Fruit fly (Drosophila melanogaster) Kc167 (cell line): ENCODE results near the gene niki.

Experiments
- Myc ChIP-seq: fragments of >200 bp; optimal IDR thresholded peaks from 2 replicates; lab custom pipeline; 2017; ENCODE audit warnings: missing external identifiers
- Sin3A ChIP-seq: fragments of >200 bp; optimal IDR thresholded peaks from 2 replicates; lab custom pipeline; 2018; ENCODE audit warnings: missing external identifiers
- h ChIP-seq: fragments of >200 bp; optimal IDR thresholded peaks from 3 replicates; lab custom pipeline; 2018; ENCODE audit warnings: missing external identifiers
- insv ChIP-seq: fragments of >200 bp; optimal IDR thresholded peaks from 3 replicates; lab custom pipeline; 2018; ENCODE audit warnings: missing external identifiers
- psq ChIP-seq: fragments of >200 bp; optimal IDR thresholded peaks from 2 replicates; lab custom pipeline; 2017; ENCODE audit warnings: missing external identifiers
- ttk ChIP-seq: sonication (Bioruptor generic); optimal IDR thresholded peaks from 2 replicates; lab custom pipeline; 2017; ENCODE audit warnings: missing external identifiers

niki gene

dm6 chr3R:24813637-24814301 lies 11.7 kb downstream of the niki start, which contains the start of the genes lili and CG34150:
lili (minus strand) TSS chr3R:24814012.
CG34150 (plus strand) TSS chr3R:24814262.
- no peak for TF ChIP-seq Myc (lab: Kevin White, UChicago)
- TF ChIP-seq h (lab: Kevin White, UChicago): no peak
- TF ChIP-seq psq: no peak
- TF ChIP-seq Sin3A (lab: Kevin White, UChicago): no peak
- no peak for TF ChIP-seq ttk
- TF ChIP-seq insv (lab: Kevin White, UChicago): no peak

DNA sequence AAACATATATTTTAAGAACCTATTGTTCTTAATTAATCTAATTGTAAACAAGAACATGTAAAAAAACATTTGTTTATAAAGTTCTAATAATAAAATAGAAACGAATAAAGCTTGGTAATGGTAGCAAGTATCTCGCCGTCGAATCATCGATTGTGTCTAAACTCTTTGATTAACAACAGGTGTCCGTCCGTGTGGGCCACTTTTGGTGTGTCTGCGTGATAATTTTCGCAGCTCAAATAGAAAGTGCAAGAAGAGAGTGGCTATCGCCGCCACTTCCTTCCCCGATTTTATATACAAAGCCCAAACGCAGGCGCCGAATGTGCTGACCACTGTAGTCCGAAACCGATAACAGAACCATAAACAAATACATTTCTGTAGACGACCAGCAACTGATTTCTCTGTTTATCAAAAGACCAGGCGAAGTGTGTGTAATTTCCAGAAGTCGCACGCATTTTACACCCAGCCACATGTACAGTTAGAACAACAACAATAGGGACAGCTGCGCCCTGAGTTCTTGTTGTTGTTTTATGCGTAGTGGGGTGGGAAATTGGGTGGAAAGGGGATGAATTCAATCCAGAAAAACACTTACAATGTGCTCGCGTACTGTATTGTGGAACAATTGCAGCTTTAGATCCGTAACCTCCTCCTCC lies 12.3 kb downstream of the niki start:
- TF ChIP-seq Sin3A (lab: Kevin White, UChicago): no peak
- no peak for TF ChIP-seq ttk
- no peak for TF ChIP-seq h (lab: Kevin White, UChicago)
- no peak for TF ChIP-seq insv (lab: Kevin White, UChicago)
- no peak for TF ChIP-seq psq
- no peak for TF ChIP-seq Myc (lab: Kevin White, UChicago)

DNA sequence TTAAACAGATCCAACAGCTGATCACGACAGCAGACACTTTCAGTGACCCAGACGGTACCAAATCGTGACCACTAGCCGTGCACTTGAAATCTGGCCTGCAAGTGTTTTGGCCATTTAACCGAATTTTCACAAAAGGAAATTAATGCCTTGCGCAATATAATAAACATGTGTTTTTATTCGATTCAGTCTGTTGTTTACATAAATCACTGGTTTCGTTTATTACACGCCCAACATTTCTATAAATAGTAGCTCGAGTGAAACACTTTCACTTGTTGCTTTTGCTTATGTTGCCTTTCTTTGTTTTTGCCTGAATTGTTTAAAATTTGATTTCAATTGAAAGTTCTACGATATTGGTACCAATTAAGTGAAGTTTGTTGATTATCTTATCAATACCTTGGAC lies 13.1 kb downstream of the niki start:
- TF ChIP-seq ttk: no peak
- TF ChIP-seq Myc (lab: Kevin White, UChicago): no peak
- TF ChIP-seq h (lab: Kevin White, UChicago): no peak
- TF ChIP-seq psq: no peak
- no peak for TF ChIP-seq Sin3A (lab: Kevin White, UChicago)
- no peak for TF ChIP-seq insv (lab: Kevin White, UChicago)

DNA sequence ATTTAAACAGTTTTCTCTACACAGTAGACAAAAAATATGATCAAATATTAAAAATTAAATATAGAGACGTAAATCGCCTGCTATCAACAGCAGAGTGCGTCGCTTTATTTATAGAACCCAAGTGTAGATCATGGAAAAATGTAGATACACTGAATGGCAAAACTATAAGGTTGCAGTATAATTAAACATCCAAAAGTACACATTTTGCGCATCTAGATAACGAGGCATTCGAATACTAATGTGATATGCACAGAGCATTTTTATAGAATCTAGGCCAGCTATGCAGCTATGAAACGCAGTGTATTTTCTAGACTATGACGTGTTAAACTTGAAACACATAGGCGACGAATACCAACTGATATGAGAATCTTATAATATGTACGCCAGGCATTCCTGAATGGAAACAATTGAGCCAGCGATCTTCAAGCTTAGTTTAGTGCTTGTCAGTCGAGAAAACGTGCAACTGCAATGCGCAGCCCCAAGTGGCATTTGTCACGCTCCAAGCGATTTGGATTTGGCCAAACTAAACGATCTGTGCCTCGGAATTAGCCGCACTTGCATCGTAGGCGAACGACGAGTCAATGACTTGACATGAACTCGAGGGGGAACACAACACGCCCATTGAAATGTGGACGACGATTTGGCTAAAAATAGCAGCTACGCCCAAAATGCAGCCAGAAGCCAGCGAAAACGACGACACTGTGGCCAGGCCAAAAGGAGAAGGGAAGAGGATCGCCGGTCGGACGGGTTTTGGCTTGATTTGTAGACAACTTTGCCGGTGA lies 14.4 kb downstream of the niki start:
- no peak for TF ChIP-seq Sin3A (lab: Kevin White, UChicago)
- TF ChIP-seq insv (lab: Kevin White, UChicago): no peak
- TF ChIP-seq ttk: no peak
- TF ChIP-seq h (lab: Kevin White, UChicago): no peak
- no peak for TF ChIP-seq psq
- TF ChIP-seq Myc (lab: Kevin White, UChicago): no peak

dm6 chr3R:24809576-24810279 lies 15.7 kb downstream of the niki start:
- TF ChIP-seq ttk (no peak), Myc (lab: Kevin White, UChicago) (no peak), insv (lab: Kevin White, UChicago) (no peak), Sin3A (lab: Kevin White, UChicago) (no peak), psq (no peak), h (lab: Kevin White, UChicago) (no peak)

dm6 chr3R:24807321-24807720 lies 18.1 kb downstream of the niki start, which contains the start of gene CG6980:
CG6980 (plus strand) TSS chr3R:24807621.
- TF ChIP-seq insv (lab: Kevin White, UChicago): no peak
- no peak for TF ChIP-seq ttk
- no peak for TF ChIP-seq Sin3A (lab: Kevin White, UChicago)
- no peak for TF ChIP-seq Myc (lab: Kevin White, UChicago)

DNA sequence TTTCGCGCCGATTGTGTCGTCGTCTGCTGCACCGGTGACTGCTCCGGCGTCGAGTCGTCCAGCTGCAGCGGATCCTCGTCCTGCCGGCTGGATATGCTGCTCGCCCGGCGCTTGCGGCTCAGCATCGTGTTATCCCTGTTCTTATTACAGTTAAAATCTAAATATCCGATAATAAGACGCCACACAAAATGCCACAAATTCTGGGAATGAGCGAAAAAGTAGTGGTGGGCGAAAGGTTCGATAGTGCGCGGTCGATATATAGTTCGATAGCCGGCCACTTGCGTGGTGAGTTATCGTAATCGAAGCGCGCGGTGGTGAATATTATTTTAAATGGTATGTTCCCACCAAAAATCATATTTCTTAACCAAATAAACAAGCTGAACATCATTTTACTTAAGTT lies 20.4 kb downstream of the niki start, which contains the start of gene polybromo:
Gene polybromo, minus strand, starts transcription at position 212 of the 400 bp plus-strand sequence.
- TF ChIP-seq psq (no peak), Sin3A (lab: Kevin White, UChicago) (no peak), insv (lab: Kevin White, UChicago) (no peak), Myc (lab: Kevin White, UChicago) (no peak), ttk (no peak), h (lab: Kevin White, UChicago) (no peak)

dm6 chr3R:24799503-24799902 lies 25.9 kb downstream of the niki start, which contains the start of gene Ude:
Ude (minus strand) TSS chr3R:24799668.
- TF ChIP-seq ttk: no peak
- no peak for TF ChIP-seq Myc (lab: Kevin White, UChicago)

- TF ChIP-seq ttk (no peak), insv (lab: Kevin White, UChicago) (no peak), h (lab: Kevin White, UChicago) (no peak), Sin3A (lab: Kevin White, UChicago) (no peak), psq (no peak), Myc (lab: Kevin White, UChicago) (no peak)
These were observed 26.9 kb downstream of the niki start for dm6 chr3R:24798595-24798994.

- TF ChIP-seq psq (no peak), Sin3A (lab: Kevin White, UChicago) (no peak), insv (lab: Kevin White, UChicago) (no peak), h (lab: Kevin White, UChicago) (no peak), Myc (lab: Kevin White, UChicago) (no peak), ttk (no peak)
These were observed 35.4 kb downstream of the niki start, which contains the start of gene CG13634 for dm6 chr3R:24790036-24790435. CG13634 (minus strand) TSS chr3R:24790136.

- TF ChIP-seq Sin3A (lab: Kevin White, UChicago): no peak
These were observed 37.7 kb downstream of the niki start, which contains the start of gene Ets96B for dm6 chr3R:24787734-24788133. Ets96B (plus strand) TSS chr3R:24788054.
